Worm (Caenorhabditis elegans) whole organism, dauer: ENCODE results near the gene C23H4.6.

ENCODE experiments used
- unc-62 ChIP-seq: sonication (generic microtip); optimal IDR thresholded peaks from 2 replicates; lab custom pipeline; 2017; ENCODE audit warnings: missing biosample characterization, missing genetic modification reagents, missing genetic modification characterization

The C23H4.6 gene

ce11 chrX:12219477-12219876 is 15.9 kb upstream of the C23H4.6 start, which contains the start of gene cest-8:
TSS of gene cest-8 (plus strand) at chrX:12219660.
- no peak for TF ChIP-seq unc-62 (GFP tag; lab: Kevin White, UChicago)

ce11 chrX:12221817-12222216 is 13.6 kb upstream of the C23H4.6 start, which contains the start of gene cest-9.2:
TSS of gene cest-9.2 (plus strand) at chrX:12222117.
- no peak for TF ChIP-seq unc-62 (GFP tag; lab: Kevin White, UChicago)

ce11 chrX:12222723-12223122 is 12.7 kb upstream of the C23H4.6 start:
- TF ChIP-seq unc-62 (GFP tag; lab: Kevin White, UChicago), result no peak

ce11 chrX:12225970-12226369 is 9.4 kb upstream of the C23H4.6 start, which contains the start of gene cest-9.1:
TSS of gene cest-9.1 (plus strand) at chrX:12226182.
- TF ChIP-seq unc-62 (GFP tag; lab: Kevin White, UChicago), result no peak

DNA sequence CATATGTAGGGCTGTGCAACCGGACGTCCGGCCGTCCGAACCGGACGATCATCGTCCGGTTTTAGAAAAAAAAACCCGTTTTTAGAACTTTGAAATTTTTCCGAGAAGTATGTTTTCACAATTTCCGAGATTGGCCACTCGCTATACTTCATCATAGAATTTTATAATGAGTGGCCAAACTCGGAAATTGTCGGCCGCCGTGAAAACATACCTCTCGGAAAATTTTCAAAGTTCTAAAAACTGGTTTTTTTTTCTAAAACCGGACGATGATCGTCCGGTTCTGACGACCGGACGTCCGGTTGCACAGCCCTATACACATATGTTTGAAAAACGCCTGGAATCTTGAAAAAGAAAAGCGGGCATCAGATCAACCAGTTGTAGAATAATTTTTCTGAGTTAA is 8.3 kb upstream of the C23H4.6 start:
- TF ChIP-seq unc-62 (GFP tag; lab: Kevin White, UChicago), result no peak

DNA sequence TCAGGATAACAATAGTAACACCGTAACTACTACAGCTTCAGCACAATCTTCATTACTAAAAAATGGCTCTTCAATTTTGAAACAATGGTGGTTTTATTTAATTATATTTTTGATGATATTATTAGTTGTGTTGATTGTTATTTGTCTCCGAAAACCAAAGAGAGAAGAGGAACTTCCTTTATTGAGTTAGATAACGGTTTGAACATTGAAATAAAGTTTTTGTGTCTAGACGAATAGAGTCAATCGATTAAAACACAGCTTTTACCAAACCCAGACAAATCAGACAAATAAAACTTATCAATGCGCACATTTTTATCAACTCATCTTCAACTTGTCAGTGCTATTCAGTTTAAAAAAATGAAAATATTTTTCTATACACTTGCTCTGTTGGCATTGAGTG is 5.8 kb upstream of the C23H4.6 start, which contains the start of gene cest-7:
cest-7 (plus strand) TSS at position 301 of the 400 bp plus-strand sequence.
- no peak for TF ChIP-seq unc-62 (GFP tag; lab: Kevin White, UChicago)

ce11 chrX:12230357-12230756 is 5.0 kb upstream of the C23H4.6 start:
- no peak for TF ChIP-seq unc-62 (GFP tag; lab: Kevin White, UChicago)

- no peak for TF ChIP-seq unc-62 (GFP tag; lab: Kevin White, UChicago)
Observed at ce11 chrX:12234424-12234823, 982 bp upstream of the C23H4.6 start.

- no peak for TF ChIP-seq unc-62 (GFP tag; lab: Kevin White, UChicago)
Observed at ce11 chrX:12241457-12241856, 6.1 kb downstream of the C23H4.6 start, which contains the start of gene cest-3. TSS of gene cest-3 (plus strand) at chrX:12241646.

- TF ChIP-seq unc-62 (GFP tag; lab: Kevin White, UChicago), result no peak
Observed at ce11 chrX:12242902-12243301, 7.5 kb downstream of the C23H4.6 start.

ce11 chrX:12248140-12248539 is 12.7 kb downstream of the C23H4.6 start:
- no peak for TF ChIP-seq unc-62 (GFP tag; lab: Kevin White, UChicago)

- TF ChIP-seq unc-62 (GFP tag; lab: Kevin White, UChicago), result no peak
Observed at ce11 chrX:12252189-12252588, 16.8 kb downstream of the C23H4.6 start.

- no peak for TF ChIP-seq unc-62 (GFP tag; lab: Kevin White, UChicago)
Observed at ce11 chrX:12256594-12257048, 21.2 kb downstream of the C23H4.6 start, which contains the start of gene E01G6.2. TSS of gene E01G6.2 (plus strand) at chrX:12256644.

DNA sequence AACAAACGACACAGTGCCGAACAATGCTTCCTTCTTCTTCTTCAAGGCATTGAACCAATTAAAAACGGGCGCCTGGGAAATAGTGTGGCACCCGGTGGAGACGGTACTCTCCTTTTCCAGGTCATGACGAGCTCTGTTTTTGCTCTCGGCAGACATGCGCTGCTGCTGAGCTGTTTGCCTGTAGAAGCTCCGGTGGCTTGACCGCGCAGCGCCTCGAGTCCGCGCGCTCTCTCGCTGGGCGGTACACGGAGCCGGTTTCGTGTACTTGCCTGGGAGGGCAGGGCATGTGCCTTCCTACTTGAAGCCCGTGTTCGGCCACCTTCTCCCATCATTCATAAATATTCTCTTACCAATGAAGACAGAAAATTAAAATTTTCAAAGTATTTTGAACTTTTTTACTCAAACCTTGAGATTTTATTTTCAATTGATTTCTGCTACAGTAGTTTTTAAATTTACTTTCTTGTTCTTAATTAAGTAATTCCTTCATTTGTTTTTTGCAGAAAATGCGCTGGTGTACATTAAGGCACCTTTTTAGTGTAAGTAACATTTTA is 25.1 kb downstream of the C23H4.6 start, which contains the start of gene E01G6.1:
E01G6.1 (plus strand) TSS at position 501 of the 551 bp plus-strand sequence.
- TF ChIP-seq unc-62 (GFP tag; lab: Kevin White, UChicago), result no peak

- no peak for TF ChIP-seq unc-62 (GFP tag; lab: Kevin White, UChicago)
Observed at ce11 chrX:12270841-12271240, 35.4 kb downstream of the C23H4.6 start, which contains the start of gene otpl-8. TSS of gene otpl-8 (minus strand) at chrX:12270941.

- TF ChIP-seq unc-62 (GFP tag; lab: Kevin White, UChicago), result no peak
Observed at ce11 chrX:12273870-12274269, 38.5 kb downstream of the C23H4.6 start, which contains the start of gene H19J13.2. TSS of gene H19J13.2 (minus strand) at chrX:12273970.

- no peak for TF ChIP-seq unc-62 (GFP tag; lab: Kevin White, UChicago)
Observed at ce11 chrX:12275577-12275976, 40.2 kb downstream of the C23H4.6 start, which contains the start of gene C04B4.6. TSS of gene C04B4.6 (minus strand) at chrX:12275677.
